Worm (Caenorhabditis elegans): ENCODE measurements around the gene pfn-3.
A peak's percentile ranks its signal among the peaks of the same experiment; 100 is the strongest.

- TF ChIP-seq ama-1 (optimal IDR thresholded peaks at IDR 0.05) (no peak), tra-4 (tag; optimal IDR thresholded peaks at IDR 0.05) (no peak), flt-1 (GFP tag; IDR thresholded peaks at IDR 0.05) (no peak), tbx-11 (GFP tag; IDR thresholded peaks at IDR 0.05) (no peak), hnd-1 (tag; optimal IDR thresholded peaks at IDR 0.05) (no peak), ceh-36 (tag; optimal IDR thresholded peaks at IDR 0.05) (no peak), F13C5.2 (tag; optimal IDR thresholded peaks at IDR 0.05) (peak; percentile 45), pes-1 (GFP tag; IDR thresholded peaks at IDR 0.05) (no peak), scrt-1 (GFP tag; IDR thresholded peaks at IDR 0.05) (no peak), hmbx-1 (tag; optimal IDR thresholded peaks at IDR 0.05) (no peak)
Observed at ce11 chrX:1064064-1064463, 16.4 kb downstream of the pfn-3 start.
